Worm (Caenorhabditis elegans) whole organism, late embryonic: ENCODE measurements around the gene C09E7.11.
A peak's percentile ranks its signal among the peaks of the same experiment; 100 is the strongest.

Source experiments
- C38D4.7 ChIP-seq: fragments of 200-800 bp; sonication (Bioruptor generic); optimal IDR thresholded peaks from 2 replicates; lab custom pipeline; 2018; ENCODE audit warnings: mild to moderate bottlenecking, missing genetic modification characterization, moderate library complexity, missing compliant biosample characterization
- F13H6.1 ChIP-seq: sonication (generic microtip); optimal IDR thresholded peaks from 2 replicates; lab custom pipeline; 2016; ENCODE audit warnings: missing genetic modification characterization, missing compliant biosample characterization
- K02D7.2 ChIP-seq: sonication (generic microtip); optimal IDR thresholded peaks from 2 replicates; lab custom pipeline; 2017; ENCODE audit warnings: mild to moderate bottlenecking, missing genetic modification characterization, missing compliant biosample characterization
- K09A11.1 ChIP-seq: sonication (generic microtip); optimal IDR thresholded peaks from 2 replicates; lab custom pipeline; 2017; ENCODE audit warnings: antibody characterized with exemption, mild to moderate bottlenecking, missing genetic modification characterization, missing compliant biosample characterization; ENCODE audit not compliant: insufficient read depth
- T23F11.4 ChIP-seq: fragments of 200-800 bp; sonication (Bioruptor generic); optimal IDR thresholded peaks from 2 replicates; lab custom pipeline; 2018; ENCODE audit warnings: mild to moderate bottlenecking, missing genetic modification characterization, missing compliant biosample characterization
- Y22D7AL.16 ChIP-seq: sonication (generic microtip); optimal IDR thresholded peaks from 2 replicates; lab custom pipeline; 2016; ENCODE audit warnings: missing genetic modification characterization, missing compliant biosample characterization
- ahr-1 ChIP-seq: sonication (generic microtip); optimal IDR thresholded peaks from 2 replicates; lab custom pipeline; 2016; ENCODE audit warnings: missing genetic modification characterization, missing compliant biosample characterization
- ceh-14 ChIP-seq: sonication (generic microtip); optimal IDR thresholded peaks from 2 replicates; lab custom pipeline; 2016; ENCODE audit warnings: missing genotype, missing genetic modification characterization, missing compliant biosample characterization
- ceh-2 ChIP-seq: sonication (generic microtip); optimal IDR thresholded peaks from 2 replicates; lab custom pipeline; 2016; ENCODE audit warnings: missing genotype, missing genetic modification characterization, missing compliant biosample characterization
- ceh-30 ChIP-seq: fragments of 150-350 bp; optimal IDR thresholded peaks from 2 replicates; lab custom pipeline; 2014; ENCODE audit warnings: missing biosample characterization, missing genetic modification characterization
- ceh-45 ChIP-seq: fragments of 200-800 bp; sonication (Bioruptor generic); IDR thresholded peaks from 2 replicates; pipeline ENCODE4 v1.3.6; 2022; ENCODE audit warnings: missing genetic modification reagents, missing genetic modification characterization, missing compliant biosample characterization
- ceh-48 ChIP-seq: sonication (generic microtip); optimal IDR thresholded peaks from 2 replicates; lab custom pipeline; 2016; ENCODE audit warnings: missing genetic modification characterization, inconsistent platforms, missing compliant biosample characterization
- ceh-6 ChIP-seq: fragments of 200-800 bp; sonication (Bioruptor generic); optimal IDR thresholded peaks from 2 replicates; lab custom pipeline; 2018; ENCODE audit warnings: mild to moderate bottlenecking, missing genetic modification characterization, missing compliant biosample characterization
- ceh-9 ChIP-seq: sonication (generic microtip); optimal IDR thresholded peaks from 2 replicates; lab custom pipeline; 2016; ENCODE audit warnings: mild to moderate bottlenecking, missing genetic modification characterization, inconsistent platforms, missing compliant biosample characterization
- che-1 ChIP-seq: sonication (generic microtip); optimal IDR thresholded peaks from 2 replicates; lab custom pipeline; 2016; ENCODE audit warnings: mild to moderate bottlenecking, missing genetic modification characterization, missing compliant biosample characterization
- dmd-4 ChIP-seq: sonication (generic microtip); optimal IDR thresholded peaks from 2 replicates; lab custom pipeline; 2016; ENCODE audit warnings: borderline replicate concordance, missing genetic modification characterization, missing compliant biosample characterization
- dve-1 ChIP-seq: sonication (generic microtip); optimal IDR thresholded peaks from 2 replicates; lab custom pipeline; 2017; ENCODE audit warnings: antibody characterized with exemption, mild to moderate bottlenecking, missing genetic modification characterization, missing compliant biosample characterization
- elt-2 ChIP-seq: sonication (generic microtip); optimal IDR thresholded peaks from 2 replicates; lab custom pipeline; 2016; ENCODE audit warnings: missing genetic modification reagents, missing genetic modification characterization, missing compliant biosample characterization
- fkh-10 ChIP-seq: fragments of 150-350 bp; optimal IDR thresholded peaks from 2 replicates; lab custom pipeline; 2014; ENCODE audit warnings: missing biosample characterization, missing genetic modification reagents, missing genetic modification characterization
- hlh-15 ChIP-seq: sonication (generic microtip); optimal IDR thresholded peaks from 2 replicates; lab custom pipeline; 2016; ENCODE audit warnings: missing genetic modification characterization, missing compliant biosample characterization
- hlh-30 ChIP-seq: sonication (generic microtip); optimal IDR thresholded peaks from 2 replicates; lab custom pipeline; 2017; ENCODE audit warnings: antibody characterized with exemption, missing genetic modification characterization, missing compliant biosample characterization; ENCODE audit not compliant: insufficient read depth
- hlh-8 ChIP-seq: sonication (generic microtip); optimal IDR thresholded peaks from 2 replicates; lab custom pipeline; 2016; ENCODE audit warnings: missing genotype, missing genetic modification characterization, missing compliant biosample characterization
- lim-6 ChIP-seq: sonication (generic microtip); optimal IDR thresholded peaks from 2 replicates; lab custom pipeline; 2016; ENCODE audit warnings: missing genetic modification characterization, missing compliant biosample characterization
- lin-11 ChIP-seq: fragments of 200-800 bp; sonication (Bioruptor generic); optimal IDR thresholded peaks from 2 replicates; lab custom pipeline; 2018; ENCODE audit warnings: mild to moderate bottlenecking, missing genetic modification characterization, missing compliant biosample characterization
- nhr-11 ChIP-seq: fragments of 150-350 bp; optimal IDR thresholded peaks from 2 replicates; lab custom pipeline; 2014; ENCODE audit warnings: missing biosample characterization, missing genetic modification characterization
- npax-4 ChIP-seq: sonication (generic microtip); optimal IDR thresholded peaks from 2 replicates; lab custom pipeline; 2016; ENCODE audit warnings: missing genetic modification characterization, missing compliant biosample characterization
- pag-3 ChIP-seq: sonication (generic microtip); optimal IDR thresholded peaks from 2 replicates; lab custom pipeline; 2016; ENCODE audit warnings: missing compliant biosample characterization, missing genetic modification characterization, borderline replicate concordance
- pat-9 ChIP-seq: fragments of 200-800 bp; sonication (Bioruptor generic); optimal IDR thresholded peaks from 2 replicates; lab custom pipeline; 2018; ENCODE audit warnings: mild to moderate bottlenecking, missing genetic modification characterization, moderate library complexity, missing compliant biosample characterization
- pax-1 ChIP-seq: fragments of 150-350 bp; optimal IDR thresholded peaks from 2 replicates; lab custom pipeline; 2014; ENCODE audit warnings: missing biosample characterization, missing genetic modification characterization
- pha-2 ChIP-seq: sonication (generic microtip); optimal IDR thresholded peaks from 2 replicates; lab custom pipeline; 2017; ENCODE audit warnings: mild to moderate bottlenecking, missing genetic modification characterization, missing compliant biosample characterization
- pqm-1 ChIP-seq: sonication (generic microtip); optimal IDR thresholded peaks from 2 replicates; lab custom pipeline; 2016; ENCODE audit warnings: missing genetic modification characterization, missing compliant biosample characterization
- pros-1 ChIP-seq: fragments of 150-350 bp; optimal IDR thresholded peaks from 2 replicates; lab custom pipeline; 2014; ENCODE audit warnings: missing biosample characterization, missing genetic modification reagents, missing genetic modification characterization
- sdc-2 ChIP-seq: sonication (generic microtip); optimal IDR thresholded peaks from 2 replicates; lab custom pipeline; 2016; ENCODE audit warnings: missing genotype, missing genetic modification characterization, missing compliant biosample characterization
- sox-2 ChIP-seq: fragments of 200-800 bp; sonication (Bioruptor generic); IDR thresholded peaks from 2 replicates; pipeline ENCODE4 v1.3.6; 2022; ENCODE audit warnings: missing genetic modification reagents, missing genetic modification characterization, missing compliant biosample characterization
- sox-4 ChIP-seq: sonication (generic microtip); optimal IDR thresholded peaks from 2 replicates; lab custom pipeline; 2017; ENCODE audit warnings: mild to moderate bottlenecking, missing genetic modification characterization, inconsistent platforms, missing compliant biosample characterization
- syd-9 ChIP-seq: sonication (generic microtip); optimal IDR thresholded peaks from 2 replicates; lab custom pipeline; 2016; ENCODE audit warnings: mild to moderate bottlenecking, missing genetic modification characterization, moderate library complexity, missing compliant biosample characterization
- tbx-7 ChIP-seq: sonication (generic microtip); optimal IDR thresholded peaks from 2 replicates; lab custom pipeline; 2016; ENCODE audit warnings: missing genotype, missing genetic modification characterization, missing compliant biosample characterization
- ttx-3 ChIP-seq: sonication (generic microtip); optimal IDR thresholded peaks from 2 replicates; lab custom pipeline; 2016; ENCODE audit warnings: missing genetic modification reagents, missing genetic modification characterization, missing compliant biosample characterization
- unc-3 ChIP-seq, 2 experiments: fragments of 200-800 bp in 1 of 2; sonication (Bioruptor generic) in 1 of 2; sonication (generic microtip) in 1 of 2; conservative IDR thresholded peaks in 1 of 2; optimal IDR thresholded peaks in 1 of 2; 2 replicates each; pipeline versions ENCODE4 v1.3.6 to Lab custom; 2016 to 2022; ENCODE audit warnings: missing compliant biosample characterization in 2 of 2, missing genetic modification characterization in 2 of 2, missing genetic modification reagents in 1 of 2
- unc-55 ChIP-seq: sonication (generic microtip); optimal IDR thresholded peaks from 2 replicates; lab custom pipeline; 2017; ENCODE audit warnings: missing biosample characterization, missing genetic modification reagents, missing genetic modification characterization

The C09E7.11 gene

ce11 chrIII:6536945-6537568, 5.9 kb downstream of the C09E7.11 start, which contains the start of gene C09E7.4 (continued):
- TF ChIP-seq sox-2 (GFP tag; lab: Robert Waterston, UW), result no peak
- TF ChIP-seq pax-1 (tag; lab: Kevin White, UChicago), result no peak
- TF ChIP-seq dmd-4, result peak; percentile 30
- peak; percentile 26 for TF ChIP-seq pag-3 (tag; lab: Kevin White, UChicago)
- TF ChIP-seq ceh-30 (tag; lab: Kevin White, UChicago), result no peak
- TF ChIP-seq ceh-2 (tag; lab: Kevin White, UChicago), result peak; percentile 64
- TF ChIP-seq ceh-14 (tag; lab: Kevin White, UChicago), result peak; percentile 69
- TF ChIP-seq tbx-7 (tag; lab: Kevin White, UChicago), result no peak
- TF ChIP-seq sdc-2 (tag; lab: Kevin White, UChicago), result peak; percentile 59
- TF ChIP-seq ahr-1, result no peak
- TF ChIP-seq unc-55 (GFP tag; lab: Kevin White, UChicago), result peak; percentile 94
- no peak for TF ChIP-seq npax-4 (tag; lab: Kevin White, UChicago)
- no peak for TF ChIP-seq lin-11 (tag; lab: Kevin White, UChicago)
- TF ChIP-seq T23F11.4 (GFP tag; lab: Kevin White, UChicago), result peak; percentile 48
- peak; percentile 29 for TF ChIP-seq elt-2 (tag; lab: Kevin White, UChicago)
- no peak for TF ChIP-seq ttx-3 (tag; lab: Kevin White, UChicago)
- TF ChIP-seq sox-4 (tag; lab: Kevin White, UChicago), result peak; percentile 29
- TF ChIP-seq pros-1, result peak; percentile 18
- TF ChIP-seq hlh-8, result peak; percentile 37
- no peak for TF ChIP-seq Y22D7AL.16 (tag; lab: Kevin White, UChicago)
- peak; percentile 8 for TF ChIP-seq F13H6.1
- TF ChIP-seq ceh-45 (GFP tag; lab: Robert Waterston, UW), result no peak
- peak; percentile 55 for TF ChIP-seq syd-9 (tag; lab: Kevin White, UChicago)
- TF ChIP-seq nhr-11 (tag; lab: Kevin White, UChicago), result no peak
- TF ChIP-seq K02D7.2 (tag; lab: Kevin White, UChicago), result no peak
- no peak for TF ChIP-seq dve-1 (tag; lab: Kevin White, UChicago)
- no peak for TF ChIP-seq lim-6
- no peak for TF ChIP-seq unc-3 (GFP tag; conservative IDR thresholded peaks at IDR 0.05; lab: Robert Waterston, UW)
- TF ChIP-seq unc-3 (tag; optimal IDR thresholded peaks at IDR 0.05; lab: Kevin White, UChicago), result no peak
- no peak for TF ChIP-seq fkh-10 (GFP tag; lab: Kevin White, UChicago)
- no peak for TF ChIP-seq K09A11.1 (tag; lab: Kevin White, UChicago)
- TF ChIP-seq ceh-6 (GFP tag; lab: Kevin White, UChicago), result no peak
- TF ChIP-seq pha-2 (tag; lab: Kevin White, UChicago), result no peak
- no peak for TF ChIP-seq pqm-1 (tag; lab: Kevin White, UChicago)
- TF ChIP-seq che-1 (tag; lab: Kevin White, UChicago), result peak; percentile 8
- no peak for TF ChIP-seq hlh-15
- no peak for TF ChIP-seq pat-9 (tag; lab: Kevin White, UChicago)
- no peak for TF ChIP-seq ceh-9
- TF ChIP-seq hlh-30 (tag; lab: Kevin White, UChicago), result no peak
- no peak for TF ChIP-seq C38D4.7 (GFP tag; lab: Kevin White, UChicago)
- TF ChIP-seq ceh-48 (tag; lab: Kevin White, UChicago), result peak; percentile 76
